Fruit fly (Drosophila melanogaster) whole organism, embryonic: ENCODE data around the gene Vm26Aa.
A peak's percentile ranks its signal among the peaks of the same experiment; 100 is the strongest.

Experiments
- CG10431 ChIP-seq: fragments of 200-800 bp; sonication (Bioruptor generic); optimal IDR thresholded peaks from 3 replicates; lab custom pipeline; 2018; ENCODE audit warnings: missing biosample characterization, mild to moderate bottlenecking, missing genetic modification characterization
- CG10959 ChIP-seq: fragments of 200-800 bp; sonication (Bioruptor generic); IDR thresholded peaks from 2 replicates; pipeline ENCODE4 v1.3.6; 2022; ENCODE audit warnings: missing biosample characterization, missing genetic modification characterization
- CG11456 ChIP-seq: fragments of 200-800 bp; sonication (Bioruptor generic); IDR thresholded peaks from 3 replicates; pipeline ENCODE4 v1.3.6; 2022; ENCODE audit warnings: missing biosample characterization, missing genetic modification characterization
- CG11696 ChIP-seq: fragments of 200-800 bp; sonication (Bioruptor generic); IDR thresholded peaks from 2 replicates; pipeline ENCODE4 v1.3.6; 2022; ENCODE audit warnings: missing biosample characterization, missing genetic modification characterization
- CG12155 ChIP-seq: fragments of 200-800 bp; sonication (Bioruptor generic); optimal IDR thresholded peaks from 3 replicates; lab custom pipeline; 2016; ENCODE audit warnings: missing biosample characterization, missing genetic modification characterization
- CG12219 ChIP-seq: fragments of 200-800 bp; sonication (Bioruptor generic); optimal IDR thresholded peaks from 3 replicates; lab custom pipeline; 2018; ENCODE audit warnings: missing biosample characterization, mild to moderate bottlenecking, missing genetic modification characterization
- CG12769 ChIP-seq: fragments of 200-800 bp; sonication (Bioruptor generic); optimal IDR thresholded peaks from 2 replicates; lab custom pipeline; 2019; ENCODE audit warnings: missing biosample characterization, mild to moderate bottlenecking, missing genetic modification characterization, moderate library complexity
- CG14050 ChIP-seq: fragments of 200-800 bp; sonication (Bioruptor generic); IDR thresholded peaks from 3 replicates; pipeline ENCODE4 v1.3.6; 2022; ENCODE audit warnings: missing biosample characterization, missing genetic modification characterization
- CG15073 ChIP-seq: fragments of 200-800 bp; sonication (Bioruptor generic); optimal IDR thresholded peaks from 2 replicates; lab custom pipeline; 2016; ENCODE audit warnings: missing biosample characterization, missing genetic modification characterization
- CG17829 ChIP-seq: fragments of 200-800 bp; optimal IDR thresholded peaks from 2 replicates; lab custom pipeline; 2019; ENCODE audit warnings: missing biosample characterization, mild to moderate bottlenecking, missing genetic modification characterization, moderate library complexity
- CG2199 ChIP-seq: fragments of 200-800 bp; sonication (Bioruptor generic); IDR thresholded peaks from 3 replicates; pipeline ENCODE4 v1.3.6; 2022; ENCODE audit warnings: missing biosample characterization, missing genetic modification characterization
- CG30020 ChIP-seq: fragments of 200-800 bp; optimal IDR thresholded peaks from 2 replicates; lab custom pipeline; 2019; ENCODE audit warnings: missing biosample characterization, mild to moderate bottlenecking, missing genetic modification characterization, moderate library complexity
- CG3065 ChIP-seq: fragments of 200-800 bp; sonication (Bioruptor generic); optimal IDR thresholded peaks from 2 replicates; lab custom pipeline; 2016; ENCODE audit warnings: missing biosample characterization, missing genetic modification characterization
- CG3995 ChIP-seq: fragments of 200-800 bp; sonication (Bioruptor generic); optimal IDR thresholded peaks from 3 replicates; lab custom pipeline; 2016; ENCODE audit warnings: missing biosample characterization, missing genetic modification characterization
- CG6175 ChIP-seq: fragments of 200-800 bp; sonication (Bioruptor generic); IDR thresholded peaks from 3 replicates; pipeline ENCODE4 v1.3.6; 2022; ENCODE audit warnings: missing biosample characterization, missing genetic modification characterization
- CG6765 ChIP-seq: fragments of 200-800 bp; sonication (Bioruptor generic); optimal IDR thresholded peaks from 3 replicates; lab custom pipeline; 2017; ENCODE audit warnings: missing biosample characterization, mild to moderate bottlenecking, missing genetic modification characterization
- CG6791 ChIP-seq: fragments of 200-800 bp; sonication (Bioruptor generic); IDR thresholded peaks from 3 replicates; pipeline ENCODE4 v1.3.6; 2022; ENCODE audit warnings: missing biosample characterization, missing genetic modification characterization; ENCODE audit not compliant: partially characterized antibody
- CG7556 ChIP-seq: fragments of 200-800 bp; sonication (Bioruptor generic); optimal IDR thresholded peaks from 2 replicates; lab custom pipeline; 2017; ENCODE audit warnings: missing biosample characterization, mild to moderate bottlenecking, missing genetic modification characterization
- CG7987 ChIP-seq: fragments of 200-800 bp; sonication (Bioruptor generic); optimal IDR thresholded peaks from 2 replicates; lab custom pipeline; 2018; ENCODE audit warnings: missing biosample characterization, mild to moderate bottlenecking, missing genetic modification characterization, moderate library complexity
- Dfd ChIP-seq, 2 experiments: fragments of >200 bp; optimal IDR thresholded peaks; 2 replicates each; lab custom pipeline; 2017; ENCODE audit warnings: missing biosample characterization in 2 of 2, missing genetic modification characterization in 2 of 2
- Dp ChIP-seq: fragments of 200-800 bp; sonication (Bioruptor generic); optimal IDR thresholded peaks from 2 replicates; lab custom pipeline; 2018; ENCODE audit warnings: missing biosample characterization, mild to moderate bottlenecking, missing genetic modification characterization, moderate library complexity
- Drgx ChIP-seq: fragments of 200-800 bp; sonication (Bioruptor generic); IDR thresholded peaks from 2 replicates; pipeline ENCODE4 v1.3.6; 2022; ENCODE audit warnings: missing biosample characterization, missing genetic modification characterization
- E2f2 ChIP-seq: fragments of 200-800 bp; sonication (Bioruptor generic); IDR thresholded peaks from 2 replicates; pipeline ENCODE4 v1.3.6; 2022; ENCODE audit warnings: missing biosample characterization, missing genetic modification characterization
- Gug ChIP-seq: fragments of 200-800 bp; sonication (Bioruptor generic); IDR thresholded peaks from 4 replicates; pipeline ENCODE4 v1.3.6; 2022; ENCODE audit warnings: missing biosample characterization, missing genetic modification characterization
- HLH54F ChIP-seq: fragments of 200-800 bp; sonication (Bioruptor generic); optimal IDR thresholded peaks from 3 replicates; lab custom pipeline; 2016; ENCODE audit warnings: missing biosample characterization, missing genetic modification characterization
- HmgD ChIP-seq: fragments of 200-800 bp; sonication (Bioruptor generic); optimal IDR thresholded peaks from 3 replicates; lab custom pipeline; 2016; ENCODE audit warnings: missing biosample characterization, missing genetic modification characterization
- Meics ChIP-seq: fragments of 200-800 bp; sonication (Bioruptor generic); optimal IDR thresholded peaks from 2 replicates; lab custom pipeline; 2017; ENCODE audit warnings: missing biosample characterization, mild to moderate bottlenecking, missing genetic modification characterization
- NC2β ChIP-seq: fragments of 200-800 bp; sonication (Bioruptor generic); optimal IDR thresholded peaks from 2 replicates; lab custom pipeline; 2016; ENCODE audit warnings: missing biosample characterization, missing genetic modification characterization
- Rx ChIP-seq: fragments of 200-800 bp; sonication (Bioruptor generic); IDR thresholded peaks from 2 replicates; pipeline ENCODE4 v1.3.6; 2022; ENCODE audit warnings: missing biosample characterization, missing genetic modification characterization
- Sox102F ChIP-seq: fragments of 200-800 bp; sonication (Bioruptor generic); optimal IDR thresholded peaks from 2 replicates; lab custom pipeline; 2018; ENCODE audit warnings: missing biosample characterization, mild to moderate bottlenecking, missing genetic modification characterization, moderate library complexity
- aop ChIP-seq: fragments of 200-800 bp; sonication (Bioruptor generic); IDR thresholded peaks from 2 replicates; pipeline ENCODE4 v1.3.6; 2022; ENCODE audit warnings: missing biosample characterization, missing genetic modification characterization
- dm ChIP-seq: fragments of 200-800 bp; sonication (Bioruptor generic); optimal IDR thresholded peaks from 3 replicates; lab custom pipeline; 2016; ENCODE audit warnings: missing biosample characterization, missing genetic modification characterization
- fu2 ChIP-seq: fragments of 200-800 bp; sonication (Bioruptor generic); optimal IDR thresholded peaks from 2 replicates; lab custom pipeline; 2016; ENCODE audit warnings: missing biosample characterization, missing genetic modification characterization
- kni ChIP-seq: fragments of 200-800 bp; sonication (Bioruptor generic); optimal IDR thresholded peaks from 3 replicates; lab custom pipeline; 2017; ENCODE audit warnings: mild to moderate bottlenecking, missing biosample characterization, missing genetic modification reagents, missing genetic modification characterization
- mld ChIP-seq: fragments of 200-800 bp; sonication (Bioruptor generic); IDR thresholded peaks from 3 replicates; pipeline ENCODE4 v1.3.6; 2022; ENCODE audit warnings: missing biosample characterization, missing genetic modification characterization; ENCODE audit not compliant: partially characterized antibody
- pan ChIP-seq, 4 experiments: fragments of >200 bp in 3 of 4; fragments of 200-800 bp in 1 of 4; sonication (Bioruptor generic) in 1 of 4; optimal IDR thresholded peaks in 3 of 4; IDR thresholded peaks in 1 of 4; 2 replicates each; pipeline versions ENCODE4 v1.3.6 to Lab custom; 2017 to 2022; ENCODE audit warnings: missing biosample characterization in 2 of 4, missing genetic modification characterization in 2 of 4, mixed read lengths in 1 of 4
- pho ChIP-seq: fragments of 200-800 bp; sonication (Bioruptor generic); optimal IDR thresholded peaks from 2 replicates; lab custom pipeline; 2016; ENCODE audit warnings: missing biosample characterization, missing genetic modification characterization
- pzg ChIP-seq: fragments of 200-800 bp; sonication (Bioruptor generic); optimal IDR thresholded peaks from 3 replicates; lab custom pipeline; 2018; ENCODE audit warnings: missing biosample characterization, mild to moderate bottlenecking, missing genetic modification characterization, moderate library complexity
- repo ChIP-seq: fragments of 200-800 bp; sonication (Bioruptor generic); optimal IDR thresholded peaks from 2 replicates; lab custom pipeline; 2016; ENCODE audit warnings: missing biosample characterization, missing genetic modification characterization
- schlank ChIP-seq: fragments of 200-800 bp; sonication (Bioruptor generic); optimal IDR thresholded peaks from 2 replicates; lab custom pipeline; 2018; ENCODE audit warnings: missing biosample characterization, mild to moderate bottlenecking, missing genetic modification characterization
- sens ChIP-seq: fragments of 200-800 bp; sonication (Bioruptor generic); peaks from one replicate; lab custom pipeline; 2016; ENCODE audit warnings: missing biosample characterization, missing genetic modification characterization
- ttk ChIP-seq: fragments of 200-800 bp; sonication (Bioruptor generic); IDR thresholded peaks from 2 replicates; pipeline ENCODE4 v2.1.2; 2022; ENCODE audit warnings: missing biosample characterization, missing genetic modification characterization
- unc-4 ChIP-seq: fragments of 200-800 bp; sonication (Bioruptor generic); IDR thresholded peaks from 2 replicates; pipeline ENCODE4 v1.3.6; 2022; ENCODE audit warnings: missing biosample characterization, missing genetic modification characterization; ENCODE audit not compliant: partially characterized antibody

Gene Vm26Aa

dm6 chr2L:5999247-5999646 is 39.1 kb upstream of the Vm26Aa start, which contains the start of gene Kdm5 (continued):
- TF ChIP-seq CG2199 (GFP tag; lab: Robert Waterston, UW) (0 out of 3 replicates have a peak, but pooled peaks have one; percentile 49), CG12219 (GFP tag; lab: Kevin White, UChicago) (no peak), NC2β (GFP tag; lab: Kevin White, UChicago) (peak; percentile 54), HmgD (GFP tag; lab: Kevin White, UChicago) (peak; percentile 62), CG10959 (GFP tag; lab: Robert Waterston, UW) (no peak), CG12769 (tag; lab: Kevin White, UChicago) (no peak), CG30020 (tag; lab: Kevin White, UChicago) (peak; percentile 1), Dp (GFP tag; lab: Kevin White, UChicago) (peak; percentile 60), pan (optimal IDR thresholded peaks at IDR 0.05; lab: Kevin White, UChicago) (no peak), pan (GFP tag; optimal IDR thresholded peaks at IDR 0.05 in 1 of 2, IDR thresholded peaks at IDR 0.05 in 1 of 2) (peak in 1 of 2 experiments; percentile 49), CG7556 (no peak), pzg (GFP tag; lab: Kevin White, UChicago) (peak; percentile 92), HLH54F (peak; percentile 17), CG17829 (peak; percentile 42), aop (GFP tag; lab: Robert Waterston, UW) (no peak), CG14050 (GFP tag; lab: Robert Waterston, UW) (no peak), CG3995 (GFP tag; lab: Kevin White, UChicago) (no peak), repo (GFP tag; lab: Kevin White, UChicago) (peak; percentile 1), CG3065 (GFP tag; lab: Kevin White, UChicago) (no peak), schlank (no peak), Gug (no peak; the same call in 3 of the 4 replicates), mld (GFP tag; lab: Robert Waterston, UW) (no peak), CG6765 (peak; percentile 55), dm (peak; percentile 44), CG10431 (GFP tag; lab: Kevin White, UChicago) (peak; percentile 58), fu2 (GFP tag; lab: Kevin White, UChicago) (peak; percentile 35), unc-4 (GFP tag; lab: Robert Waterston, UW) (0 out of 2 replicates have a peak, but pooled peaks have one; percentile 26), Sox102F (GFP tag; lab: Kevin White, UChicago) (no peak), Rx (GFP tag; lab: Robert Waterston, UW) (no peak), Drgx (GFP tag; lab: Robert Waterston, UW) (peak; percentile 45; the same call in 1 of the 2 replicates), CG11456 (GFP tag; lab: Robert Waterston, UW) (peak; percentile 70; the same call in 2 of the 3 replicates), CG15073 (GFP tag; lab: Kevin White, UChicago) (no peak), CG6791 (peak; percentile 55), Meics (peak; percentile 39), CG11696 (GFP tag; lab: Robert Waterston, UW) (no peak), Dfd (GFP tag; optimal IDR thresholded peaks at IDR 0.05; lab: Kevin White, UChicago) (no peak), CG12155 (peak; percentile 39), kni (GFP tag; lab: Kevin White, UChicago) (no peak), ttk (GFP tag; lab: Robert Waterston, UW) (no peak), pho (GFP tag; lab: Kevin White, UChicago) (peak; percentile 42), sens (GFP tag; lab: Kevin White, UChicago) (peak; percentile 53), CG6175 (GFP tag; lab: Robert Waterston, UW) (no peak), CG7987 (GFP tag; lab: Kevin White, UChicago) (peak; percentile 47), E2f2 (peak; percentile 67)
- TF ChIP-seq, all 482 proteins: peak for 182
